Fruit fly (Drosophila melanogaster): ENCODE results near the gene CG31730.

Gene CG31730

dm6 chr2L:13259643-13260042, at the start of gene CG31730:
TSS of gene CG31730 (minus strand) at chr2L:13259743.
- TF ChIP-seq CG4496 (GFP tag; IDR thresholded peaks at IDR 0.05) (no peak), fd96Ca (GFP tag; IDR thresholded peaks at IDR 0.05) (no peak), CG15710 (tag; optimal IDR thresholded peaks at IDR 0.05) (no peak), Pif1B (GFP tag; optimal IDR thresholded peaks at IDR 0.05) (no peak), Snoo (tag; optimal IDR thresholded peaks at IDR 0.05) (no peak), CG17806 (tag; optimal IDR thresholded peaks at IDR 0.05) (no peak), CG8159 (tag; optimal IDR thresholded peaks at IDR 0.05) (no peak), CG9948 (tag; optimal IDR thresholded peaks at IDR 0.05) (no peak), CG13204 (GFP tag; optimal IDR thresholded peaks at IDR 0.05) (no peak), CG12605 (GFP tag; IDR thresholded peaks at IDR 0.05) (no peak), CG10348 (GFP tag; IDR thresholded peaks at IDR 0.05) (no peak), Pif1A (GFP tag; optimal IDR thresholded peaks at IDR 0.05) (no peak)

- TF ChIP-seq CG10348 (GFP tag; IDR thresholded peaks at IDR 0.05) (no peak), CG8159 (tag; optimal IDR thresholded peaks at IDR 0.05) (no peak), fd96Ca (GFP tag; IDR thresholded peaks at IDR 0.05) (no peak), CG34367 (tag; optimal IDR thresholded peaks at IDR 0.05) (no peak), Snoo (tag; optimal IDR thresholded peaks at IDR 0.05) (no peak), CG9948 (tag; optimal IDR thresholded peaks at IDR 0.05) (no peak), Ets98B (GFP tag; IDR thresholded peaks at IDR 0.05) (no peak), CG17806 (tag; optimal IDR thresholded peaks at IDR 0.05) (no peak), rn (GFP tag; IDR thresholded peaks at IDR 0.05) (no peak), Pif1A (GFP tag; optimal IDR thresholded peaks at IDR 0.05) (no peak), Pif1B (GFP tag; optimal IDR thresholded peaks at IDR 0.05) (no peak), EcR (GFP tag; optimal IDR thresholded peaks at IDR 0.05) (no peak), CG32121 (GFP tag; IDR thresholded peaks at IDR 0.05) (no peak), gl (tag; optimal IDR thresholded peaks at IDR 0.05) (no peak), D1 (tag; optimal IDR thresholded peaks at IDR 0.05) (no peak), CG12605 (GFP tag; IDR thresholded peaks at IDR 0.05) (no peak), CG13204 (GFP tag; optimal IDR thresholded peaks at IDR 0.05) (no peak), CG8301 (tag; optimal IDR thresholded peaks at IDR 0.05) (no peak)
Observed at dm6 chr2L:13306655-13307054, 47.1 kb upstream of the CG31730 start, which contains the start of gene CG43779. TSS of gene CG43779 (minus strand) at chr2L:13306755.

- TF ChIP-seq fd96Ca (GFP tag; IDR thresholded peaks at IDR 0.05) (no peak), CG17806 (tag; optimal IDR thresholded peaks at IDR 0.05) (no peak), CG32121 (GFP tag; IDR thresholded peaks at IDR 0.05) (no peak), CG15710 (tag; optimal IDR thresholded peaks at IDR 0.05) (no peak), CG12605 (GFP tag; IDR thresholded peaks at IDR 0.05) (no peak), CG10348 (GFP tag; IDR thresholded peaks at IDR 0.05) (no peak), gl (tag; optimal IDR thresholded peaks at IDR 0.05) (no peak)
Observed at dm6 chr2L:13305000-13305399, 45.5 kb upstream of the CG31730 start.

- no peak for TF ChIP-seq CG17806 (tag; optimal IDR thresholded peaks at IDR 0.05)
- TF ChIP-seq CG14655 (GFP tag; optimal IDR thresholded peaks at IDR 0.05) = no peak
Observed at dm6 chr2L:13304488-13304887, 44.9 kb upstream of the CG31730 start, which contains the start of gene CG16825. TSS of gene CG16825 (plus strand) at chr2L:13304788.

- TF ChIP-seq CG17806 (tag; optimal IDR thresholded peaks at IDR 0.05) = no peak
Observed at dm6 chr2L:13296703-13297230, 37.2 kb upstream of the CG31730 start.

- no peak for TF ChIP-seq CG4496 (GFP tag; IDR thresholded peaks at IDR 0.05)
- TF ChIP-seq D1 (tag; optimal IDR thresholded peaks at IDR 0.05) = no peak
- no peak for TF ChIP-seq rn (GFP tag; IDR thresholded peaks at IDR 0.05)
- no peak for TF ChIP-seq Snoo (tag; optimal IDR thresholded peaks at IDR 0.05)
- TF ChIP-seq Pif1A (GFP tag; optimal IDR thresholded peaks at IDR 0.05) = no peak
- TF ChIP-seq CG17806 (tag; optimal IDR thresholded peaks at IDR 0.05) = no peak
- TF ChIP-seq CG14655 (GFP tag; optimal IDR thresholded peaks at IDR 0.05) = no peak
- no peak for TF ChIP-seq gl (tag; optimal IDR thresholded peaks at IDR 0.05)
Observed at dm6 chr2L:13295978-13296702, 36.6 kb upstream of the CG31730 start.

- TF ChIP-seq rn (GFP tag; IDR thresholded peaks at IDR 0.05) = no peak
- no peak for TF ChIP-seq gl (tag; optimal IDR thresholded peaks at IDR 0.05)
- no peak for TF ChIP-seq Ets98B (GFP tag; IDR thresholded peaks at IDR 0.05)
- TF ChIP-seq CG32121 (GFP tag; IDR thresholded peaks at IDR 0.05) = no peak
- no peak for TF ChIP-seq EcR (GFP tag; optimal IDR thresholded peaks at IDR 0.05)
Observed at dm6 chr2L:13292626-13293025, 33.1 kb upstream of the CG31730 start, which contains the start of gene CG16824. TSS of gene CG16824 (plus strand) at chr2L:13293009.
